Worm (Caenorhabditis elegans) whole organism, young adult: ENCODE measurements around the gene cks-1.
"Not testable (repeated sequence)": the region's sequence is repeated elsewhere in the genome, so short reads cannot be mapped to it uniquely, and the experiment has no call there.

Source experiments
- B0019.2 ChIP-seq: fragments of 200-800 bp; sonication (Bioruptor generic); conservative IDR thresholded peaks from 2 replicates; pipeline ENCODE4 v1.3.6; 2022; ENCODE audit warnings: missing genetic modification reagents, missing genetic modification characterization, missing compliant biosample characterization
- B0336.3 ChIP-seq: fragments of 200-800 bp; sonication (Bioruptor generic); IDR thresholded peaks from 2 replicates; pipeline ENCODE4 v1.3.6; 2022; ENCODE audit warnings: missing genetic modification characterization, missing compliant biosample characterization
- D2030.7 ChIP-seq: fragments of 200-800 bp; sonication (Bioruptor generic); IDR thresholded peaks from 2 replicates; pipeline ENCODE4 v1.3.6; 2022; ENCODE audit warnings: missing genetic modification reagents, missing genetic modification characterization, missing compliant biosample characterization
- F33H1.4 ChIP-seq: fragments of 200-800 bp; sonication (Bioruptor generic); IDR thresholded peaks from 2 replicates; pipeline ENCODE4 v1.3.6; 2022; ENCODE audit warnings: missing genetic modification reagents, missing genetic modification characterization, missing compliant biosample characterization
- F39B2.1 ChIP-seq: fragments of 200-800 bp; sonication (Bioruptor generic); IDR thresholded peaks from 2 replicates; pipeline ENCODE4 v1.3.6; 2022; ENCODE audit warnings: missing genetic modification reagents, missing genetic modification characterization, missing compliant biosample characterization
- F57C9.4 ChIP-seq: sonication (generic microtip); optimal IDR thresholded peaks from 2 replicates; lab custom pipeline; 2017; ENCODE audit warnings: mild to moderate bottlenecking, missing genetic modification characterization, missing compliant biosample characterization
- Y53F4B.3 ChIP-seq: fragments of 200-800 bp; sonication (Bioruptor generic); IDR thresholded peaks from 2 replicates; pipeline ENCODE4 v1.3.6; 2022; ENCODE audit warnings: missing genetic modification reagents, missing genetic modification characterization, missing compliant biosample characterization
- Y56A3A.18 ChIP-seq: fragments of 200-800 bp; sonication (Bioruptor generic); IDR thresholded peaks from 2 replicates; pipeline ENCODE4 v1.3.6; 2022; ENCODE audit warnings: missing genetic modification reagents, missing genetic modification characterization, missing compliant biosample characterization
- Y67H2A.10 ChIP-seq: fragments of 200-800 bp; sonication (Bioruptor generic); conservative IDR thresholded peaks from 2 replicates; pipeline ENCODE4 v1.3.6; 2022; ENCODE audit warnings: missing genetic modification reagents, missing genetic modification characterization, missing compliant biosample characterization
- Y79H2A.3 ChIP-seq: fragments of 200-800 bp; sonication (Bioruptor generic); conservative IDR thresholded peaks from 2 replicates; pipeline ENCODE4 v1.3.6; 2022; ENCODE audit warnings: missing genetic modification reagents, missing genetic modification characterization, missing compliant biosample characterization
- Y95B8A.8 ChIP-seq: fragments of 200-800 bp; sonication (Bioruptor generic); IDR thresholded peaks from 2 replicates; pipeline ENCODE4 v1.3.6; 2022; ENCODE audit warnings: missing genetic modification reagents, missing genetic modification characterization, missing compliant biosample characterization
- aptf-3 ChIP-seq: fragments of 200-800 bp; sonication (Bioruptor generic); IDR thresholded peaks from 2 replicates; pipeline ENCODE4 v1.3.6; 2022; ENCODE audit warnings: missing genetic modification characterization, missing compliant biosample characterization
- atf-7 ChIP-seq: sonication (generic microtip); optimal IDR thresholded peaks from 2 replicates; lab custom pipeline; 2017; ENCODE audit warnings: mild to moderate bottlenecking, missing genetic modification characterization, missing compliant biosample characterization
- attf-6 ChIP-seq: fragments of 200-800 bp; sonication (Bioruptor generic); IDR thresholded peaks from 2 replicates; pipeline ENCODE4 v1.3.6; 2022; ENCODE audit warnings: missing genetic modification reagents, missing genetic modification characterization, missing compliant biosample characterization
- ccch-3 ChIP-seq: fragments of 200-800 bp; sonication (Bioruptor generic); optimal IDR thresholded peaks from 2 replicates; lab custom pipeline; 2018; ENCODE audit warnings: mild to moderate bottlenecking, missing genetic modification characterization, missing compliant biosample characterization
- cebp-1 ChIP-seq, 2 experiments: fragments of 200-800 bp in 1 of 2; sonication (Bioruptor generic) in 1 of 2; sonication (generic microtip) in 1 of 2; IDR thresholded peaks in 1 of 2; optimal IDR thresholded peaks in 1 of 2; 2 replicates each; pipeline versions ENCODE4 v1.3.6 to Lab custom; 2017 to 2022; ENCODE audit warnings: missing compliant biosample characterization in 2 of 2, missing genetic modification characterization in 2 of 2, mild to moderate bottlenecking in 1 of 2, missing genetic modification reagents in 1 of 2, moderate library complexity in 1 of 2
- cebp-2 ChIP-seq: fragments of 200-800 bp; sonication (Bioruptor generic); IDR thresholded peaks from 2 replicates; pipeline ENCODE4 v1.3.6; 2022; ENCODE audit warnings: missing genetic modification characterization, missing compliant biosample characterization
- ceh-27 ChIP-seq: fragments of 200-800 bp; sonication (Bioruptor generic); optimal IDR thresholded peaks from 2 replicates; lab custom pipeline; 2018; ENCODE audit warnings: mild to moderate bottlenecking, missing genetic modification characterization, moderate library complexity, missing compliant biosample characterization
- ceh-40 ChIP-seq: fragments of 200-800 bp; sonication (Bioruptor generic); IDR thresholded peaks from 2 replicates; pipeline ENCODE4 v1.3.6; 2022; ENCODE audit warnings: missing genetic modification characterization, missing compliant biosample characterization
- ceh-58 ChIP-seq: fragments of 200-800 bp; sonication (Bioruptor generic); IDR thresholded peaks from 2 replicates; pipeline ENCODE4 v1.3.6; 2022; ENCODE audit warnings: missing genetic modification characterization, missing compliant biosample characterization
- die-1 ChIP-seq: sonication (generic microtip); optimal IDR thresholded peaks from 2 replicates; lab custom pipeline; 2016; ENCODE audit warnings: missing genotype, mild to moderate bottlenecking, missing genetic modification characterization, missing compliant biosample characterization
- dox-1 ChIP-seq: fragments of 200-800 bp; sonication (Bioruptor generic); IDR thresholded peaks from 2 replicates; pipeline ENCODE4 v1.3.6; 2022; ENCODE audit warnings: missing genetic modification reagents, missing genetic modification characterization, missing compliant biosample characterization
- egl-18 ChIP-seq: fragments of 200-800 bp; sonication (Bioruptor generic); IDR thresholded peaks from 2 replicates; pipeline ENCODE4 v1.3.6; 2022; ENCODE audit warnings: missing genetic modification reagents, missing genetic modification characterization, missing compliant biosample characterization
- egl-44 ChIP-seq: fragments of 200-800 bp; sonication (Bioruptor generic); IDR thresholded peaks from 2 replicates; pipeline ENCODE4 v1.3.6; 2022; ENCODE audit warnings: missing genetic modification reagents, missing genetic modification characterization, missing compliant biosample characterization
- egrh-3 ChIP-seq: fragments of 200-800 bp; sonication (Bioruptor generic); IDR thresholded peaks from 2 replicates; pipeline ENCODE4 v1.3.6; 2022; ENCODE audit warnings: missing genetic modification reagents, missing genetic modification characterization, missing compliant biosample characterization
- ekl-4 ChIP-seq: fragments of 200-800 bp; sonication (Bioruptor generic); IDR thresholded peaks from 2 replicates; pipeline ENCODE4 v1.3.6; 2022; ENCODE audit warnings: missing genetic modification reagents, missing genetic modification characterization, missing compliant biosample characterization
- hrde-1 ChIP-seq: sonication (generic microtip); optimal IDR thresholded peaks from 2 replicates; lab custom pipeline; 2016; ENCODE audit warnings: missing genetic modification characterization, mild to moderate bottlenecking, missing compliant biosample characterization, moderate library complexity, missing genotype, missing genetic modification reagents, borderline replicate concordance
- hsf-1 ChIP-seq: fragments of 200-800 bp; sonication (Bioruptor generic); IDR thresholded peaks from 2 replicates; pipeline ENCODE4 v1.3.6; 2022; ENCODE audit warnings: missing genetic modification reagents, missing genetic modification characterization, missing compliant biosample characterization
- lin-35 ChIP-seq, 3 experiments: fragments of 150-350 bp in 2 of 3; sonication (generic microtip) in 1 of 3; optimal IDR thresholded peaks; 2 replicates each; lab custom pipeline; 2014 to 2018; ENCODE audit warnings: missing biosample characterization in 3 of 3, missing genetic modification characterization in 3 of 3, missing genetic modification reagents in 3 of 3
- lin-54 ChIP-seq: fragments of 200-800 bp; sonication (Bioruptor generic); optimal IDR thresholded peaks from 2 replicates; lab custom pipeline; 2018; ENCODE audit warnings: mild to moderate bottlenecking, missing genetic modification characterization, missing compliant biosample characterization
- lsl-1 ChIP-seq: fragments of 200-800 bp; sonication (Bioruptor generic); optimal IDR thresholded peaks from 2 replicates; lab custom pipeline; 2018; ENCODE audit warnings: mild to moderate bottlenecking, missing genetic modification characterization, moderate library complexity, missing compliant biosample characterization
- madf-3 ChIP-seq: fragments of 200-800 bp; sonication (Bioruptor generic); IDR thresholded peaks from 2 replicates; pipeline ENCODE4 v1.3.6; 2022; ENCODE audit warnings: missing genetic modification reagents, missing genetic modification characterization, missing compliant biosample characterization
- madf-6 ChIP-seq: fragments of 200-800 bp; sonication (Bioruptor generic); IDR thresholded peaks from 2 replicates; pipeline ENCODE4 v1.3.6; 2022; ENCODE audit warnings: missing genetic modification reagents, missing genetic modification characterization, missing compliant biosample characterization
- pbrm-1 ChIP-seq: fragments of 200-800 bp; sonication (Bioruptor generic); IDR thresholded peaks from 2 replicates; pipeline ENCODE4 v1.3.6; 2022; ENCODE audit warnings: missing genetic modification reagents, missing genetic modification characterization, missing compliant biosample characterization
- rcor-1 ChIP-seq: fragments of 200-800 bp; sonication (Bioruptor generic); IDR thresholded peaks from 2 replicates; pipeline ENCODE4 v1.3.6; 2022; ENCODE audit warnings: missing genetic modification reagents, missing genetic modification characterization, missing compliant biosample characterization
- rpc-1 ChIP-seq, 2 experiments: fragments of 150-350 bp in 1 of 2; sonication (generic microtip) in 1 of 2; optimal IDR thresholded peaks; 2 replicates each; lab custom pipeline; 2014 to 2018; ENCODE audit warnings: missing biosample characterization in 1 of 2, missing genetic modification characterization in 1 of 2, missing genetic modification reagents in 1 of 2, missing genotype in 1 of 2
- snpc-3.4 ChIP-seq: sonication (generic microtip); optimal IDR thresholded peaks from 2 replicates; lab custom pipeline; 2017; ENCODE audit warnings: missing genetic modification characterization, mild to moderate bottlenecking, missing compliant biosample characterization, antibody characterized with exemption, moderate library complexity, missing genotype, missing genetic modification reagents
- sptf-2 ChIP-seq: fragments of 200-800 bp; sonication (Bioruptor generic); optimal IDR thresholded peaks from 2 replicates; lab custom pipeline; 2018; ENCODE audit warnings: mild to moderate bottlenecking, missing genetic modification characterization, missing compliant biosample characterization
- ztf-25 ChIP-seq: fragments of 200-800 bp; sonication (Bioruptor generic); IDR thresholded peaks from 2 replicates; pipeline ENCODE4 v1.3.6; 2022; ENCODE audit warnings: missing genetic modification reagents, missing genetic modification characterization, missing compliant biosample characterization

Gene cks-1

ce11 chrIV:8513619-8514018, at the start of gene cks-1:
cks-1 (plus strand) TSS chrIV:8513919.
- 0 out of 2 replicates have a peak, but pooled peaks have one; percentile 13 for TF ChIP-seq B0336.3
- TF ChIP-seq snpc-3.4 (tag; lab: Kevin White, UChicago), result peak; percentile 27
- no peak for TF ChIP-seq ceh-27 (GFP tag; lab: Kevin White, UChicago)
- peak; percentile 26 for TF ChIP-seq die-1 (tag; lab: Kevin White, UChicago)

DNA sequence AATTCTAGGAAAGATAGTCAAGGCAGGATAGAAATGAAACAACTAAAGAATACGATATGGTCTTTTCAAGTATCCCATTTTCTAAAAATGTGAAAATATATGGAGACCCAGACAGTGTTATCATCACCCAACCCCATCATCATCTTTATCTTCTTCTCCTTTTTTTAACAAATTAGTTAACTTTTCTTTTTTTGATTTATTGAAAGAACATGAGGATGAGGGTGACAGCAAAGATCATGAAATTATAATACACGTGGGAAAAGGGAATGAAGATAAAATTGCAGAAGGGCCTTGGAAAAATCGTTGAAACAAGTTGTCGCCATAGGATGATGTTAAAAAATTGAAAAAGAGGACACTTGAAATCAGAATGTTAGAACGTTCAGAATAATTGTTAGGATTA, 49.5 kb upstream of the cks-1 start:
- TF ChIP-seq Y67H2A.10 (no peak), lin-35 (GFP tag; optimal IDR thresholded peaks at IDR 0.05; lab: Kevin White, UChicago) (no peak), lin-54 (GFP tag; lab: Kevin White, UChicago) (no peak), atf-7 (tag; lab: Kevin White, UChicago) (no peak), F57C9.4 (tag; lab: Kevin White, UChicago) (no peak), ccch-3 (GFP tag; lab: Kevin White, UChicago) (no peak), cebp-1 (GFP tag; IDR thresholded peaks at IDR 0.05; lab: Robert Waterston, UW) (no peak), cebp-1 (tag; optimal IDR thresholded peaks at IDR 0.05; lab: Kevin White, UChicago) (no peak), ceh-58 (GFP tag; lab: Robert Waterston, UW) (no peak), egl-18 (GFP tag; lab: Robert Waterston, UW) (no peak), B0336.3 (no peak), lsl-1 (GFP tag; lab: Kevin White, UChicago) (no peak), sptf-2 (GFP tag; lab: Kevin White, UChicago) (no peak), egl-44 (GFP tag; lab: Robert Waterston, UW) (no peak), hrde-1 (tag; lab: Kevin White, UChicago) (no peak), Y56A3A.18 (GFP tag; lab: Robert Waterston, UW) (no peak)

- TF ChIP-seq hsf-1, result peak; percentile 97
- TF ChIP-seq dox-1 (GFP tag; lab: Robert Waterston, UW), result 0 out of 2 replicates have a peak, but pooled peaks have one; percentile 49
- TF ChIP-seq egrh-3 (GFP tag; lab: Robert Waterston, UW), result peak; percentile 17; the same call in 1 of the 2 replicates
- TF ChIP-seq aptf-3 (GFP tag; lab: Robert Waterston, UW), result 0 out of 2 replicates have a peak, but pooled peaks have one; percentile 17
- TF ChIP-seq F33H1.4 (GFP tag; lab: Robert Waterston, UW), result peak; percentile 68
- TF ChIP-seq madf-6 (GFP tag; lab: Robert Waterston, UW), result peak; percentile 54
- 0 out of 2 replicates have a peak, but pooled peaks have one; percentile 11 for TF ChIP-seq rcor-1 (GFP tag; lab: Robert Waterston, UW)
These were observed 46.4 kb upstream of the cks-1 start for ce11 chrIV:8467343-8467742.

- TF ChIP-seq rpc-1 (optimal IDR thresholded peaks at IDR 0.05; lab: Kevin White, UChicago) (peak; percentile 31), ekl-4 (GFP tag; lab: Robert Waterston, UW) (peak; percentile 55; the same call in 1 of the 2 replicates), Y56A3A.18 (GFP tag; lab: Robert Waterston, UW) (0 out of 2 replicates have a peak, but pooled peaks have one; percentile 9), pbrm-1 (GFP tag; lab: Robert Waterston, UW) (peak; percentile 73), hsf-1 (peak; percentile 99), attf-6 (GFP tag; lab: Robert Waterston, UW) (peak; percentile 49; the same call in 1 of the 2 replicates), F39B2.1 (GFP tag; lab: Robert Waterston, UW) (peak; percentile 66; the same call in 1 of the 2 replicates), rcor-1 (GFP tag; lab: Robert Waterston, UW) (peak; percentile 83), egrh-3 (GFP tag; lab: Robert Waterston, UW) (peak; percentile 69), B0019.2 (GFP tag; lab: Robert Waterston, UW) (peak; percentile 16; the same call in 1 of the 2 replicates), ceh-40 (GFP tag; lab: Robert Waterston, UW) (peak; percentile 90), cebp-2 (GFP tag; lab: Robert Waterston, UW) (0 out of 2 replicates have a peak, but pooled peaks have one; percentile 19), D2030.7 (GFP tag; lab: Robert Waterston, UW) (peak; percentile 59; the same call in 1 of the 2 replicates), madf-3 (GFP tag; lab: Robert Waterston, UW) (peak; percentile 84), egl-18 (GFP tag; lab: Robert Waterston, UW) (0 out of 2 replicates have a peak, but pooled peaks have one; percentile 44), Y95B8A.8 (GFP tag; lab: Robert Waterston, UW) (0 out of 2 replicates have a peak, but pooled peaks have one; percentile 5), Y79H2A.3 (GFP tag; lab: Robert Waterston, UW) (peak; percentile 78), dox-1 (GFP tag; lab: Robert Waterston, UW) (peak; percentile 94), ztf-25 (GFP tag; lab: Robert Waterston, UW) (peak; percentile 57; the same call in 1 of the 2 replicates), egl-44 (GFP tag; lab: Robert Waterston, UW) (0 out of 2 replicates have a peak, but pooled peaks have one; percentile 16), F33H1.4 (GFP tag; lab: Robert Waterston, UW) (peak; percentile 27), madf-6 (GFP tag; lab: Robert Waterston, UW) (peak; percentile 43), Y53F4B.3 (GFP tag; lab: Robert Waterston, UW) (peak; percentile 20; the same call in 1 of the 2 replicates)
- not testable (repeated sequence) for TF ChIP-seq rpc-1 (tag; optimal IDR thresholded peaks at IDR 0.05; lab: Kevin White, UChicago)
These were observed 44.9 kb upstream of the cks-1 start for ce11 chrIV:8468729-8469340.
